Worm (Caenorhabditis elegans) whole organism, early embryonic: ENCODE data around the gene sre-49.

Experiments
- ama-1 ChIP-seq: fragments of 150-350 bp; optimal IDR thresholded peaks from 2 replicates; lab custom pipeline; 2014
- ceh-13 ChIP-seq: fragments of 200-800 bp; sonication (Bioruptor generic); optimal IDR thresholded peaks from 2 replicates; lab custom pipeline; 2018; ENCODE audit warnings: mild to moderate bottlenecking, missing genetic modification characterization, missing compliant biosample characterization

DNA sequence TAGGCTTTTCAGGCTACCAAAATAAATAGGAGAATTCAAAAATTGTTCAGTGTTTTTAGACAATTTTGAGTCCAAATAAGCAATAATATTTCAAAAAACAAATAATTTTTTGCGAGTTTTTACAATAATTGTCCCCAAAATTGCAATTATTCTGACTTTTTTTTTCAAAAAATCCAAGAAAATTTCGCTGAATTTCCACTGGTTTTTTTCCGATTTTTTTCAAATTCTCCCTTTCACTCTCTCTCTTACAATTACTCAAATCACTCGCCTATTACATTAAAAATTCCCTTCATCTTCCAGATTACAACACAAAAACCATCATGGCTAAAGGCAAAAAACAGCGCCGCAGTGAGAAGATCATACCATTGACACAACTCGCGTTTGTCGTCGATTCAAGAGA, 29.6 kb upstream of the sre-49 start, which contains the start of gene Y57A10A.31:
- TF ChIP-seq ceh-13 (GFP tag; lab: Kevin White, UChicago) (no peak), ama-1 (no peak)
